Fruit fly (Drosophila melanogaster) whole organism, embryonic: ENCODE measurements around the gene mRpL40.

Experiments
- Atf6 ChIP-seq: fragments of 200-800 bp; sonication (Bioruptor generic); IDR thresholded peaks from 2 replicates; pipeline ENCODE4 v1.3.6; 2022; ENCODE audit warnings: missing biosample characterization, missing genetic modification characterization
- BtbVII ChIP-seq: fragments of 200-800 bp; sonication (Bioruptor generic); optimal IDR thresholded peaks from 3 replicates; lab custom pipeline; 2017; ENCODE audit warnings: missing biosample characterization, mild to moderate bottlenecking, missing genetic modification characterization
- CG11398 ChIP-seq: fragments of 200-800 bp; sonication (Bioruptor generic); optimal IDR thresholded peaks from 2 replicates; lab custom pipeline; 2016; ENCODE audit warnings: missing biosample characterization, missing genetic modification characterization
- CG12236 ChIP-seq: fragments of 200-800 bp; sonication (Bioruptor generic); optimal IDR thresholded peaks from 2 replicates; lab custom pipeline; 2016; ENCODE audit warnings: missing biosample characterization, missing genetic modification characterization
- CG12769 ChIP-seq: fragments of 200-800 bp; sonication (Bioruptor generic); optimal IDR thresholded peaks from 2 replicates; lab custom pipeline; 2019; ENCODE audit warnings: missing biosample characterization, mild to moderate bottlenecking, missing genetic modification characterization, moderate library complexity
- CG13624 ChIP-seq: fragments of 200-800 bp; sonication (Bioruptor generic); optimal IDR thresholded peaks from 2 replicates; lab custom pipeline; 2016; ENCODE audit warnings: missing biosample characterization, missing genetic modification characterization
- CG14014 ChIP-seq: fragments of 200-800 bp; sonication (Bioruptor generic); IDR thresholded peaks from 2 replicates; pipeline ENCODE4 v1.3.6; 2022; ENCODE audit warnings: missing biosample characterization, missing genetic modification characterization
- CG1529 ChIP-seq: fragments of 200-800 bp; sonication (Bioruptor generic); optimal IDR thresholded peaks from 3 replicates; lab custom pipeline; 2018; ENCODE audit warnings: missing biosample characterization, missing genetic modification characterization
- CG1603 ChIP-seq: fragments of 200-800 bp; sonication (Bioruptor generic); optimal IDR thresholded peaks from 2 replicates; lab custom pipeline; 2019; ENCODE audit warnings: missing biosample characterization, mild to moderate bottlenecking, missing genetic modification characterization, moderate library complexity
- CG2712 ChIP-seq: fragments of 200-800 bp; optimal IDR thresholded peaks from 3 replicates; lab custom pipeline; 2019; ENCODE audit warnings: missing biosample characterization, mild to moderate bottlenecking, missing genetic modification characterization, moderate library complexity
- CG3281 ChIP-seq: fragments of 200-800 bp; sonication (Bioruptor generic); optimal IDR thresholded peaks from 3 replicates; lab custom pipeline; 2017; ENCODE audit warnings: missing biosample characterization, mild to moderate bottlenecking, missing genetic modification characterization
- CG6813 ChIP-seq: fragments of 200-800 bp; sonication (Bioruptor generic); optimal IDR thresholded peaks from 2 replicates; lab custom pipeline; 2017; ENCODE audit warnings: missing biosample characterization, missing genetic modification characterization, mild to moderate bottlenecking, moderate library complexity, missing genetic modification reagents
- CG7372 ChIP-seq: fragments of 200-800 bp; sonication (Bioruptor generic); IDR thresholded peaks from 2 replicates; pipeline ENCODE4 v1.3.6; 2022; ENCODE audit warnings: missing biosample characterization, missing genetic modification characterization
- CG8765 ChIP-seq: fragments of 200-800 bp; sonication (Bioruptor generic); IDR thresholded peaks from 2 replicates; pipeline ENCODE4 v1.3.6; 2022; ENCODE audit warnings: missing biosample characterization, missing genetic modification characterization
- D ChIP-seq, 2 experiments: fragments of 200-800 bp in 1 of 2; fragments of >200 bp in 1 of 2; sonication (Bioruptor generic) in 1 of 2; optimal IDR thresholded peaks; 2 replicates in 1 of 2; 3 replicates in 1 of 2; lab custom pipeline; 2017; ENCODE audit warnings: mild to moderate bottlenecking in 1 of 2, missing biosample characterization in 1 of 2, missing genetic modification characterization in 1 of 2, missing genetic modification reagents in 1 of 2
- Dll ChIP-seq: fragments of 200-800 bp; sonication (Bioruptor generic); IDR thresholded peaks from 4 replicates; pipeline ENCODE4 v1.3.6; 2022; ENCODE audit warnings: missing biosample characterization, missing genetic modification characterization; ENCODE audit not compliant: partially characterized antibody
- Drgx ChIP-seq: fragments of 200-800 bp; sonication (Bioruptor generic); IDR thresholded peaks from 2 replicates; pipeline ENCODE4 v1.3.6; 2022; ENCODE audit warnings: missing biosample characterization, missing genetic modification characterization
- E2f1 ChIP-seq: fragments of 200-800 bp; sonication (Bioruptor generic); IDR thresholded peaks from 2 replicates; pipeline ENCODE4 v1.3.6; 2022; ENCODE audit warnings: missing biosample characterization, missing genetic modification characterization
- Fer3 ChIP-seq: fragments of 200-800 bp; sonication (Bioruptor generic); optimal IDR thresholded peaks from 2 replicates; lab custom pipeline; 2018; ENCODE audit warnings: missing biosample characterization, mild to moderate bottlenecking, missing genetic modification characterization, moderate library complexity
- HLH3B ChIP-seq: fragments of 200-800 bp; sonication (Bioruptor generic); IDR thresholded peaks from 2 replicates; pipeline ENCODE4 v1.3.6; 2022; ENCODE audit warnings: missing biosample characterization, missing genetic modification characterization
- Hand ChIP-seq: fragments of 200-800 bp; sonication (Bioruptor generic); optimal IDR thresholded peaks from 2 replicates; lab custom pipeline; 2017; ENCODE audit warnings: mild to moderate bottlenecking, missing biosample characterization, missing genetic modification reagents, missing genetic modification characterization
- Lim3 ChIP-seq: fragments of 200-800 bp; sonication (Bioruptor generic); IDR thresholded peaks from 2 replicates; pipeline ENCODE4 v1.3.6; 2022; ENCODE audit warnings: missing biosample characterization, missing genetic modification characterization
- Myb ChIP-seq: fragments of 200-800 bp; sonication (Bioruptor generic); optimal IDR thresholded peaks from 2 replicates; lab custom pipeline; 2016; ENCODE audit warnings: missing biosample characterization, missing genetic modification characterization
- Six4 ChIP-seq: fragments of 200-800 bp; sonication (Bioruptor generic); optimal IDR thresholded peaks from 2 replicates; lab custom pipeline; 2016; ENCODE audit warnings: missing biosample characterization, missing genetic modification characterization
- amos ChIP-seq: fragments of 200-800 bp; sonication (Bioruptor generic); IDR thresholded peaks from 2 replicates; pipeline ENCODE4 v1.3.6; 2022; ENCODE audit warnings: missing biosample characterization, missing genetic modification characterization; ENCODE audit not compliant: partially characterized antibody
- cad ChIP-seq: fragments of >200 bp; optimal IDR thresholded peaks from 2 replicates; lab custom pipeline; 2017; ENCODE audit warnings: missing biosample characterization, missing genetic modification characterization
- cas ChIP-seq: fragments of 200-800 bp; sonication (Bioruptor generic); IDR thresholded peaks from 2 replicates; pipeline ENCODE4 v1.3.6; 2022; ENCODE audit warnings: missing biosample characterization, missing genetic modification characterization
- caup ChIP-seq: fragments of 200-800 bp; sonication (Bioruptor generic); optimal IDR thresholded peaks from 3 replicates; lab custom pipeline; 2017; ENCODE audit warnings: missing biosample characterization, mild to moderate bottlenecking, missing genetic modification characterization, moderate library complexity; ENCODE audit not compliant: severe bottlenecking
- chinmo ChIP-seq: fragments of 200-800 bp; sonication (Bioruptor generic); IDR thresholded peaks from 4 replicates; pipeline ENCODE4 v1.3.6; 2022; ENCODE audit warnings: missing biosample characterization, missing genetic modification characterization; ENCODE audit not compliant: partially characterized antibody
- ci ChIP-seq: fragments of 200-800 bp; sonication (Bioruptor generic); IDR thresholded peaks from 3 replicates; pipeline ENCODE4 v1.3.6; 2022; ENCODE audit warnings: missing biosample characterization, missing genetic modification characterization
- cwo ChIP-seq: fragments of 200-800 bp; sonication (Bioruptor generic); optimal IDR thresholded peaks from 3 replicates; lab custom pipeline; 2017; ENCODE audit warnings: missing biosample characterization, missing genetic modification characterization, mild to moderate bottlenecking, moderate library complexity, missing genetic modification reagents
- dati ChIP-seq: fragments of 200-800 bp; sonication (Bioruptor generic); IDR thresholded peaks from 2 replicates; pipeline ENCODE4 v1.3.6; 2022; ENCODE audit warnings: missing biosample characterization, missing genetic modification characterization
- gsb-n ChIP-seq: fragments of 200-800 bp; sonication (Bioruptor generic); optimal IDR thresholded peaks from 3 replicates; lab custom pipeline; 2018; ENCODE audit warnings: missing biosample characterization, mild to moderate bottlenecking, missing genetic modification characterization
- hkb ChIP-seq, 2 experiments: fragments of 200-800 bp in 1 of 2; fragments of >200 bp in 1 of 2; sonication (Bioruptor generic) in 1 of 2; IDR thresholded peaks in 1 of 2; optimal IDR thresholded peaks in 1 of 2; 2 replicates each; pipeline versions ENCODE4 v1.3.6 to Lab custom; 2017 to 2022; ENCODE audit warnings: missing biosample characterization in 1 of 2, missing genetic modification characterization in 1 of 2
- kay ChIP-seq: fragments of 200-800 bp; sonication (Bioruptor generic); optimal IDR thresholded peaks from 2 replicates; lab custom pipeline; 2016; ENCODE audit warnings: missing biosample characterization, missing genetic modification characterization
- kni ChIP-seq: fragments of 200-800 bp; sonication (Bioruptor generic); optimal IDR thresholded peaks from 3 replicates; lab custom pipeline; 2017; ENCODE audit warnings: mild to moderate bottlenecking, missing biosample characterization, missing genetic modification reagents, missing genetic modification characterization
- repo ChIP-seq: fragments of 200-800 bp; sonication (Bioruptor generic); optimal IDR thresholded peaks from 2 replicates; lab custom pipeline; 2016; ENCODE audit warnings: missing biosample characterization, missing genetic modification characterization
- so ChIP-seq: fragments of 200-800 bp; sonication (Bioruptor generic); IDR thresholded peaks from 3 replicates; pipeline ENCODE4 v1.3.6; 2022; ENCODE audit warnings: missing biosample characterization, missing genetic modification characterization
- tap ChIP-seq: fragments of 200-800 bp; optimal IDR thresholded peaks from 3 replicates; lab custom pipeline; 2019; ENCODE audit warnings: missing biosample characterization, mild to moderate bottlenecking, missing genetic modification characterization, moderate library complexity
- tgo ChIP-seq: fragments of 200-800 bp; sonication (Bioruptor generic); IDR thresholded peaks from 3 replicates; pipeline ENCODE4 v1.3.6; 2022; ENCODE audit warnings: missing biosample characterization, missing genetic modification characterization
- trh ChIP-seq: fragments of 200-800 bp; sonication (Bioruptor generic); optimal IDR thresholded peaks from 2 replicates; lab custom pipeline; 2016; ENCODE audit warnings: missing biosample characterization, missing genetic modification characterization
- ttk ChIP-seq: fragments of 200-800 bp; sonication (Bioruptor generic); IDR thresholded peaks from 2 replicates; pipeline ENCODE4 v2.1.2; 2022; ENCODE audit warnings: missing biosample characterization, missing genetic modification characterization
- twi ChIP-seq: fragments of 200-800 bp; optimal IDR thresholded peaks from 2 replicates; lab custom pipeline; 2019; ENCODE audit warnings: missing biosample characterization, mild to moderate bottlenecking, missing genetic modification characterization, moderate library complexity
- unc-4 ChIP-seq: fragments of 200-800 bp; sonication (Bioruptor generic); IDR thresholded peaks from 2 replicates; pipeline ENCODE4 v1.3.6; 2022; ENCODE audit warnings: missing biosample characterization, missing genetic modification characterization; ENCODE audit not compliant: partially characterized antibody
- wdn ChIP-seq: fragments of 200-800 bp; sonication (Bioruptor generic); IDR thresholded peaks from 2 replicates; pipeline ENCODE4 v1.3.6; 2022; ENCODE audit warnings: missing biosample characterization, missing genetic modification characterization
- yki ChIP-seq: fragments of >200 bp; optimal IDR thresholded peaks from 3 replicates; lab custom pipeline; 2018

The mRpL40 gene

DNA sequence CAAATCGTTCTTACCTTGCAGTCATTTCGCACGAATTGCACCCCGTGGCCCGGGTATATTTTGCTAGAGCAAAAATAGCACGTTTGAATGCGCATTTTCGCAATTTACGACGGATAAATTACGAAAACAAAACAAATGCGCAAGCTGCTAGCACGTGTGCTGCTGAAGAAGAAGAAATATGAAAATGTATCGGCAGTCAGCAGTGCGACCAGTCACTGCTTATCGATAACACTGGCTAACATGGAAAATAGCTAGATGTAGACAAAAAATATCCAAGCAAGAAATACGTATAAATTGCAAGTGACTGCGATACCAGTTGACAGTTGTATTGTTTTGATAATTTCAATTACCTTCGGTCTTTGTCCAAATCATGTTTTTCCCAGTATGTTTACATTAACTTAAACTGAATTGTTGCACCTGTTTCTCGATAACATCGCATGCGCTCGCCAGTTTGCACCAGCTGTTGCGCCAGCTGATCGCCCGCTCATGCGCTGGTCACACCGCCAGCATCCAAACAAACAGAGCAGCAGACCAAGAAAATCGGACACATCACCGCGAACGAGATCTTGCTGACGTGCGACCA, 23.8 kb downstream of the mRpL40 start, which contains the start of the genes RpL24-like and CG5276 (continued):
- TF ChIP-seq amos (GFP tag; lab: Robert Waterston, UW) (no peak; the same call in none of the 2 replicates), kni (GFP tag; lab: Kevin White, UChicago) (no peak), yki (lab: Kevin White, UChicago) (no peak), CG1603 (peak; percentile 83), cad (GFP tag; lab: Kevin White, UChicago) (no peak), twi (tag; lab: Kevin White, UChicago) (peak; percentile 60), BtbVII (GFP tag; lab: Kevin White, UChicago) (no peak), CG14014 (GFP tag; lab: Robert Waterston, UW) (no peak), Myb (GFP tag; lab: Kevin White, UChicago) (peak; percentile 15), Fer3 (tag; lab: Kevin White, UChicago) (no peak), repo (GFP tag; lab: Kevin White, UChicago) (no peak)

- TF ChIP-seq Hand (GFP tag; lab: Kevin White, UChicago), result no peak
- no peak for TF ChIP-seq CG8765
- no peak for TF ChIP-seq trh (GFP tag; lab: Kevin White, UChicago)
- TF ChIP-seq CG11398 (GFP tag; lab: Kevin White, UChicago), result no peak
- peak; percentile 17; the same call in 1 of the 2 replicates for TF ChIP-seq Atf6 (GFP tag; lab: Robert Waterston, UW)
- TF ChIP-seq D (optimal IDR thresholded peaks at IDR 0.05; lab: Kevin White, UChicago), result no peak
- peak; percentile 43 for TF ChIP-seq D (GFP tag; optimal IDR thresholded peaks at IDR 0.05; lab: Kevin White, UChicago)
- TF ChIP-seq CG13624 (GFP tag; lab: Kevin White, UChicago), result peak; percentile 16
- no peak for TF ChIP-seq CG12769 (tag; lab: Kevin White, UChicago)
- no peak for TF ChIP-seq Drgx (GFP tag; lab: Robert Waterston, UW)
- peak; percentile 54 for TF ChIP-seq kni (GFP tag; lab: Kevin White, UChicago)
- TF ChIP-seq unc-4 (GFP tag; lab: Robert Waterston, UW), result no peak
- no peak for TF ChIP-seq tap (tag; lab: Kevin White, UChicago)
- TF ChIP-seq CG12236 (GFP tag; lab: Kevin White, UChicago), result peak; percentile 43
- TF ChIP-seq CG2712 (tag; lab: Kevin White, UChicago), result peak; percentile 47
- TF ChIP-seq CG3281 (GFP tag; lab: Kevin White, UChicago), result peak; percentile 44
- TF ChIP-seq dati (GFP tag; lab: Robert Waterston, UW), result no peak
- TF ChIP-seq chinmo (GFP tag; lab: Robert Waterston, UW), result no peak
- no peak for TF ChIP-seq cas
- no peak for TF ChIP-seq gsb-n
- no peak for TF ChIP-seq ttk (GFP tag; lab: Robert Waterston, UW)
- no peak for TF ChIP-seq CG7372 (GFP tag; lab: Robert Waterston, UW)
- TF ChIP-seq tgo (GFP tag; lab: Robert Waterston, UW), result peak; percentile 14; the same call in 1 of the 3 replicates
- no peak for TF ChIP-seq wdn
- TF ChIP-seq Lim3 (GFP tag; lab: Robert Waterston, UW), result no peak
- peak; percentile 24; the same call in 1 of the 2 replicates for TF ChIP-seq HLH3B (GFP tag; lab: Robert Waterston, UW)
- TF ChIP-seq hkb (optimal IDR thresholded peaks at IDR 0.05; lab: Kevin White, UChicago), result peak; percentile 57
- no peak for TF ChIP-seq hkb (GFP tag; IDR thresholded peaks at IDR 0.05; lab: Robert Waterston, UW)
- TF ChIP-seq CG14014 (GFP tag; lab: Robert Waterston, UW), result no peak
- peak; percentile 22 for TF ChIP-seq CG1529 (GFP tag; lab: Kevin White, UChicago)
- TF ChIP-seq ci (GFP tag; lab: Robert Waterston, UW), result peak; percentile 77; the same call in 2 of the 3 replicates
- TF ChIP-seq Six4 (GFP tag; lab: Kevin White, UChicago), result peak; percentile 69
- TF ChIP-seq kay (GFP tag; lab: Kevin White, UChicago), result peak; percentile 46
- TF ChIP-seq Dll (GFP tag; lab: Robert Waterston, UW), result peak; percentile 65; the same call in 3 of the 4 replicates
- TF ChIP-seq caup (GFP tag; lab: Kevin White, UChicago), result peak; percentile 51
- no peak for TF ChIP-seq CG6813 (GFP tag; lab: Kevin White, UChicago)
- TF ChIP-seq cwo, result peak; percentile 16
- no peak; the same call in 2 of the 3 replicates for TF ChIP-seq so (GFP tag; lab: Robert Waterston, UW)
- TF ChIP-seq E2f1, result no peak
Observed at dm6 chr3R:11435537-11436234, 28.0 kb downstream of the mRpL40 start, which contains the start of the genes Exd2 and CG5281. Exd2 (minus strand) TSS chr3R:11435703. CG5281 (plus strand) TSS chr3R:11435850.
